Worm (Caenorhabditis elegans) whole organism, L4/young adult: ENCODE measurements around the gene sam-4.

Experiments used
- dao-5 ChIP-seq: sonication (generic microtip); optimal IDR thresholded peaks from 2 replicates; lab custom pipeline; 2016; ENCODE audit warnings: missing genotype, missing genetic modification characterization, moderate library complexity, missing compliant biosample characterization
- him-1 ChIP-seq: sonication (generic microtip); optimal IDR thresholded peaks from 2 replicates; lab custom pipeline; 2016; ENCODE audit warnings: missing genotype, missing genetic modification reagents, missing genetic modification characterization, missing compliant biosample characterization

DNA sequence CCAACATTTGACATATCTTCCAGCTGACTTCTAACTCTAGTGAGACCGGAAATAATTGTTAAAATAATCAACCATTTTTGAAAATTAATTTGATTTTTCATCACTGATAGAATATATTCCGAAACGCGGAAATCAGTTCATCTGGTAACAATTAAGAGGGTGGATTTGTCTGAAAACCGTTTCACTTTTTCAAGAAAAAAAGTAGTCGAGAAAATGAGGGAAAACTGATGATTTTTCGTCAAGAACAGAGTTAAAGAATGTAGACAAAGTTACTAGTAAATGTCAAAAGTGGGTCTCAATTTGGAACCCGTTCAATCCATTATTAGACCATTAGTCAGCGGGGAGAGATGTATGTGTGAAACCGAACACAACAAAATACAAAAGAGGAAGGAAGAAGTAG, 45.9 kb downstream of the sam-4 start, which contains the start of gene C17G10.6:
- TF ChIP-seq him-1 (tag; lab: Kevin White, UChicago) = no peak
- no peak for TF ChIP-seq dao-5 (tag; lab: Kevin White, UChicago)
